Worm (Caenorhabditis elegans) whole organism, late embryonic: Measurements from ENCODE around the gene metl-6.

Source experiments
- C08G9.2 ChIP-seq: sonication (generic microtip); optimal IDR thresholded peaks from 2 replicates; lab custom pipeline; 2016; ENCODE audit warnings: mild to moderate bottlenecking, missing genetic modification characterization, moderate library complexity, missing compliant biosample characterization
- C38D4.7 ChIP-seq: fragments of 200-800 bp; sonication (Bioruptor generic); optimal IDR thresholded peaks from 2 replicates; lab custom pipeline; 2018; ENCODE audit warnings: mild to moderate bottlenecking, missing genetic modification characterization, moderate library complexity, missing compliant biosample characterization
- K02D7.2 ChIP-seq: sonication (generic microtip); optimal IDR thresholded peaks from 2 replicates; lab custom pipeline; 2017; ENCODE audit warnings: mild to moderate bottlenecking, missing genetic modification characterization, missing compliant biosample characterization
- K09A11.1 ChIP-seq: sonication (generic microtip); optimal IDR thresholded peaks from 2 replicates; lab custom pipeline; 2017; ENCODE audit warnings: antibody characterized with exemption, mild to moderate bottlenecking, missing genetic modification characterization, missing compliant biosample characterization; ENCODE audit not compliant: insufficient read depth
- T23F11.4 ChIP-seq: fragments of 200-800 bp; sonication (Bioruptor generic); optimal IDR thresholded peaks from 2 replicates; lab custom pipeline; 2018; ENCODE audit warnings: mild to moderate bottlenecking, missing genetic modification characterization, missing compliant biosample characterization
- Y22D7AL.16 ChIP-seq: sonication (generic microtip); optimal IDR thresholded peaks from 2 replicates; lab custom pipeline; 2016; ENCODE audit warnings: missing genetic modification characterization, missing compliant biosample characterization
- ceh-14 ChIP-seq: sonication (generic microtip); optimal IDR thresholded peaks from 2 replicates; lab custom pipeline; 2016; ENCODE audit warnings: missing genotype, missing genetic modification characterization, missing compliant biosample characterization
- ceh-19 ChIP-seq: fragments of 200-800 bp; sonication (Bioruptor generic); optimal IDR thresholded peaks from 2 replicates; lab custom pipeline; 2018; ENCODE audit warnings: mild to moderate bottlenecking, missing genetic modification characterization, missing compliant biosample characterization
- ceh-2 ChIP-seq: sonication (generic microtip); optimal IDR thresholded peaks from 2 replicates; lab custom pipeline; 2016; ENCODE audit warnings: missing genotype, missing genetic modification characterization, missing compliant biosample characterization
- ceh-22 ChIP-seq: sonication (generic microtip); optimal IDR thresholded peaks from 2 replicates; lab custom pipeline; 2017; ENCODE audit warnings: missing biosample characterization, missing genetic modification characterization
- ceh-24 ChIP-seq: sonication (generic microtip); optimal IDR thresholded peaks from 2 replicates; lab custom pipeline; 2016; ENCODE audit warnings: mild to moderate bottlenecking, missing genetic modification characterization, missing compliant biosample characterization
- ceh-30 ChIP-seq: fragments of 150-350 bp; optimal IDR thresholded peaks from 2 replicates; lab custom pipeline; 2014; ENCODE audit warnings: missing biosample characterization, missing genetic modification characterization
- ceh-31 ChIP-seq: sonication (generic microtip); optimal IDR thresholded peaks from 2 replicates; lab custom pipeline; 2016; ENCODE audit warnings: missing genetic modification characterization, missing compliant biosample characterization
- ceh-9 ChIP-seq: sonication (generic microtip); optimal IDR thresholded peaks from 2 replicates; lab custom pipeline; 2016; ENCODE audit warnings: mild to moderate bottlenecking, missing genetic modification characterization, inconsistent platforms, missing compliant biosample characterization
- che-1 ChIP-seq: sonication (generic microtip); optimal IDR thresholded peaks from 2 replicates; lab custom pipeline; 2016; ENCODE audit warnings: mild to moderate bottlenecking, missing genetic modification characterization, missing compliant biosample characterization
- elt-2 ChIP-seq: sonication (generic microtip); optimal IDR thresholded peaks from 2 replicates; lab custom pipeline; 2016; ENCODE audit warnings: missing genetic modification reagents, missing genetic modification characterization, missing compliant biosample characterization
- fkh-6 ChIP-seq: sonication (generic microtip); optimal IDR thresholded peaks from 2 replicates; lab custom pipeline; 2016; ENCODE audit warnings: missing genetic modification characterization, missing compliant biosample characterization
- hlh-13 ChIP-seq: fragments of 200-800 bp; sonication (Bioruptor generic); optimal IDR thresholded peaks from 2 replicates; lab custom pipeline; 2018; ENCODE audit warnings: mild to moderate bottlenecking, missing genetic modification characterization, missing compliant biosample characterization
- madf-2 ChIP-seq: sonication (generic microtip); optimal IDR thresholded peaks from 2 replicates; lab custom pipeline; 2017; ENCODE audit warnings: missing genetic modification characterization, missing compliant biosample characterization
- nfya-1 ChIP-seq: sonication (generic microtip); optimal IDR thresholded peaks from 2 replicates; lab custom pipeline; 2017; ENCODE audit warnings: missing genetic modification characterization, mild to moderate bottlenecking, missing compliant biosample characterization, antibody characterized with exemption, moderate library complexity
- nhr-11 ChIP-seq: fragments of 150-350 bp; optimal IDR thresholded peaks from 2 replicates; lab custom pipeline; 2014; ENCODE audit warnings: missing biosample characterization, missing genetic modification characterization
- nhr-232 ChIP-seq: sonication (generic microtip); optimal IDR thresholded peaks from 2 replicates; lab custom pipeline; 2016; ENCODE audit warnings: missing genetic modification characterization, missing compliant biosample characterization
- pha-2 ChIP-seq: sonication (generic microtip); optimal IDR thresholded peaks from 2 replicates; lab custom pipeline; 2017; ENCODE audit warnings: mild to moderate bottlenecking, missing genetic modification characterization, missing compliant biosample characterization
- pha-4 ChIP-seq: fragments of 150-350 bp; optimal IDR thresholded peaks from 2 replicates; lab custom pipeline; 2018; ENCODE audit warnings: missing biosample characterization, missing genetic modification reagents, missing genetic modification characterization
- pros-1 ChIP-seq: fragments of 150-350 bp; optimal IDR thresholded peaks from 2 replicates; lab custom pipeline; 2014; ENCODE audit warnings: missing biosample characterization, missing genetic modification reagents, missing genetic modification characterization
- ref-2 ChIP-seq: sonication (generic microtip); optimal IDR thresholded peaks from 2 replicates; lab custom pipeline; 2016; ENCODE audit warnings: missing genetic modification characterization, missing compliant biosample characterization
- sdc-2 ChIP-seq: sonication (generic microtip); optimal IDR thresholded peaks from 2 replicates; lab custom pipeline; 2016; ENCODE audit warnings: missing genotype, missing genetic modification characterization, missing compliant biosample characterization
- sox-2 ChIP-seq: fragments of 200-800 bp; sonication (Bioruptor generic); IDR thresholded peaks from 2 replicates; pipeline ENCODE4 v1.3.6; 2022; ENCODE audit warnings: missing genetic modification reagents, missing genetic modification characterization, missing compliant biosample characterization
- sox-4 ChIP-seq: sonication (generic microtip); optimal IDR thresholded peaks from 2 replicates; lab custom pipeline; 2017; ENCODE audit warnings: mild to moderate bottlenecking, missing genetic modification characterization, inconsistent platforms, missing compliant biosample characterization
- syd-9 ChIP-seq: sonication (generic microtip); optimal IDR thresholded peaks from 2 replicates; lab custom pipeline; 2016; ENCODE audit warnings: mild to moderate bottlenecking, missing genetic modification characterization, moderate library complexity, missing compliant biosample characterization
- tbx-2 ChIP-seq: sonication (generic microtip); optimal IDR thresholded peaks from 2 replicates; lab custom pipeline; 2016; ENCODE audit warnings: missing genetic modification characterization, missing compliant biosample characterization
- unc-42 ChIP-seq: sonication (generic microtip); optimal IDR thresholded peaks from 2 replicates; lab custom pipeline; 2016; ENCODE audit warnings: missing genotype, missing genetic modification characterization, missing compliant biosample characterization
- zip-5 ChIP-seq: sonication (generic microtip); optimal IDR thresholded peaks from 2 replicates; lab custom pipeline; 2016; ENCODE audit warnings: missing genetic modification characterization, missing compliant biosample characterization

The metl-6 gene

DNA sequence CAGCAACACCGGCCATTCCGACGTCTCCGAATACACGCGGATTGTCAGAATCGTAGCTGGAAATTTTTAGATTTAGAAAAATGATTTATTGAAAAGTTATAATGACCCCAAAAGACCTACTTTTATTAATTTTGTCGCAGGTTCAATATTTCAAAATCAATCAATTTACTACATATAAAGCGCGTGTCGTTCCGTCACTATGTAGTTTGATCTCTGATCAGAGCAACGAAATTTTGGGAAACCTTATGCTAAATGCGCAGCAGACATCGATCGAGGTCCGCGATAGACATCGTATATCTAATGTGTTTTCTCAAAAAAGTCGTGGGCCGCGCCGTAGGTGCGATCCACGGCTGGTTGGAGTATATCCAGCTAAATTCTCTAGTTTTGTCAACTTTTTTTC is 15.0 kb downstream of the metl-6 start:
- TF ChIP-seq C08G9.2 (tag; lab: Kevin White, UChicago) (no peak), pha-2 (no peak), syd-9 (tag; lab: Kevin White, UChicago) (no peak), ceh-2 (no peak), nhr-232 (tag; lab: Kevin White, UChicago) (no peak), nhr-11 (no peak), Y22D7AL.16 (tag; lab: Kevin White, UChicago) (no peak), sox-4 (tag; lab: Kevin White, UChicago) (no peak)

ce11 chrIII:3902588-3903325 is 18.8 kb downstream of the metl-6 start:
- TF ChIP-seq hlh-13 (no peak), elt-2 (no peak), ref-2 (tag; lab: Kevin White, UChicago) (no peak), fkh-6 (tag; lab: Kevin White, UChicago) (no peak), T23F11.4 (no peak), pha-4 (tag; lab: Kevin White, UChicago) (no peak), C08G9.2 (tag; lab: Kevin White, UChicago) (no peak)

DNA sequence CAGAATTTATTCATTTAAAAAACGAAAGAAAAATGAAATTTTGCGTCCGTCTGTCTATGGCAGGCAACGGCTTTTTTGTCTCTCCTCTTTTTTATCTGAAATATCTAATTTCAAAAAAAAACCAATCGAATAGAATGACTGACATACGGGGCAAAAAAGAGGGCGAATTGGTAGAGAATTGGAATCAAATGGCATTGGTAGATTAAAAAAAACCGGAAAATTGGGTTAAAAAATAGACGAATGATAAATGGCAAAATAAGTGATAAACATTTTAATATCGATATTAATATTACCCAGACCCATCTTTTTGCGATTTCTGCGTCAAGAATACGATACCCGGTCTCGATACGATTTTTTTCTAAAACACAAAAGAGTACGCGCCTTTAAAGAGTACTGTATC is 20.0 kb downstream of the metl-6 start, which contains the start of gene tir-1:
TSS of gene tir-1 (minus strand) at position 101 of the 400 bp plus-strand sequence.
- TF ChIP-seq ceh-14 (tag; lab: Kevin White, UChicago) (no peak), T23F11.4 (no peak), ceh-19 (GFP tag; lab: Kevin White, UChicago) (no peak), ceh-24 (tag; lab: Kevin White, UChicago) (no peak), che-1 (tag; lab: Kevin White, UChicago) (no peak), madf-2 (tag; lab: Kevin White, UChicago) (no peak), ceh-22 (tag; lab: Kevin White, UChicago) (no peak), ceh-9 (tag; lab: Kevin White, UChicago) (no peak), sox-2 (GFP tag; lab: Robert Waterston, UW) (no peak), sdc-2 (tag; lab: Kevin White, UChicago) (no peak), sox-4 (tag; lab: Kevin White, UChicago) (no peak), K02D7.2 (tag; lab: Kevin White, UChicago) (no peak), zip-5 (no peak)

DNA sequence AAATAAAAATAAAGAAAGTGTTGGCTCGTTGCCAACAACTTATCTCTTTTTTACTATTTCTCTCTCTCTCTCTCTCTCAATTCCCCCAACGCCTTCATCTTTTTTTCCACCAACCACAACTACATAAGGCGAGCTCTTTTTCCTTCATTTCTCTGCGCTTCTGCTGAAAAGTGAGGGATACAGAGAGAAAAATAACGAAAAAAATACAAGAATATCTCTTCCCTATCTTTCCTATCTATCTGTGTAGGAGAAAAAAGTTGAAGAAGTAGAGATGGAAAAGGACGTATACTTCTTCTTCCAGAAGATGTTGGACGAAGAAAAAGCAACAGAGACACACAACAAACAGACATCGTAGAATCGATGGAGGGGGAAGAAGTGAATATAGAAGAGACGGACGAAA is 22.7 kb downstream of the metl-6 start:
- no peak for TF ChIP-seq C38D4.7 (GFP tag; lab: Kevin White, UChicago)
- TF ChIP-seq unc-42 (tag; lab: Kevin White, UChicago) = peak; percentile 26
- no peak for TF ChIP-seq tbx-2 (tag; lab: Kevin White, UChicago)
- TF ChIP-seq ceh-30 (tag; lab: Kevin White, UChicago) = no peak
- TF ChIP-seq pha-2 = no peak
- TF ChIP-seq ref-2 (tag; lab: Kevin White, UChicago) = no peak
- TF ChIP-seq zip-5 = no peak
- no peak for TF ChIP-seq K09A11.1 (tag; lab: Kevin White, UChicago)
- TF ChIP-seq pros-1 (tag; lab: Kevin White, UChicago) = no peak
- no peak for TF ChIP-seq che-1 (tag; lab: Kevin White, UChicago)
- peak; percentile 21 for TF ChIP-seq ceh-31 (tag; lab: Kevin White, UChicago)
- no peak for TF ChIP-seq syd-9 (tag; lab: Kevin White, UChicago)

DNA sequence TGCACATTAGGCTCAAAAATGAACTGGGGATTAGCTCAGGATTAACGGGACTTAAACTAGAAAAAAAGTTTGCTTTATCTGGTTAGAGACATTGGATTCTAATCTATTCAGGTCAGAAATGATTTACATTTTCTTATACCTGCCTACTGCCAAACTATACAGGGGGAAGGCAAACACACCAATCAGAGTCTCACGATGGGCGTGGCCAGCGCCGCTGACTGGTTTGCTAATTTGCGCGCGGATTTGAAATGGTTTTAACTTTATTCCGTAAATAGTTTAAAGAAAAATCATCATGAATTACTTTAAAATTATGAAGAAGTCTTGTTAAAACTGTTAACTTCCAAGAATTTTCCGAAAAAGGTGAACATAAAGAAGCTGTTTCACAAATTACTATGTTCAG is 23.2 kb downstream of the metl-6 start:
- peak; percentile 88 for TF ChIP-seq nfya-1 (tag; lab: Kevin White, UChicago)
- TF ChIP-seq sox-2 (GFP tag; lab: Robert Waterston, UW) = no peak
- TF ChIP-seq, all 69 proteins: peak for 1
